Worm (Caenorhabditis elegans) whole organism, L1 larva: ENCODE measurements around the gene atgl-1.

Experiments used
- C04F5.9 ChIP-seq: sonication (generic microtip); optimal IDR thresholded peaks from 2 replicates; lab custom pipeline; 2016; ENCODE audit warnings: missing genetic modification characterization, missing compliant biosample characterization
- C16A3.4 ChIP-seq: fragments of 150-350 bp; optimal IDR thresholded peaks from 2 replicates; lab custom pipeline; 2014; ENCODE audit warnings: missing biosample characterization, missing genetic modification characterization
- C34B4.2 ChIP-seq: sonication (generic microtip); optimal IDR thresholded peaks from 2 replicates; lab custom pipeline; 2017; ENCODE audit warnings: mild to moderate bottlenecking, missing genetic modification characterization, missing compliant biosample characterization
- F16B12.6 ChIP-seq: fragments of 150-350 bp; optimal IDR thresholded peaks from 2 replicates; lab custom pipeline; 2014; ENCODE audit warnings: missing biosample characterization, missing genetic modification characterization
- aha-1 ChIP-seq: fragments of 150-350 bp; optimal IDR thresholded peaks from 2 replicates; lab custom pipeline; 2014; ENCODE audit warnings: missing biosample characterization, missing genetic modification characterization
- aly-2 ChIP-seq: fragments of 150-350 bp; optimal IDR thresholded peaks from 2 replicates; lab custom pipeline; 2014; ENCODE audit warnings: missing biosample characterization, missing genetic modification characterization
- ama-1 ChIP-seq: fragments of 150-350 bp; optimal IDR thresholded peaks from 2 replicates; lab custom pipeline; 2014
- blmp-1 ChIP-seq: fragments of 150-350 bp; optimal IDR thresholded peaks from 2 replicates; lab custom pipeline; 2014; ENCODE audit warnings: missing biosample characterization, missing genetic modification characterization
- ces-1 ChIP-seq: fragments of 150-350 bp; optimal IDR thresholded peaks from 2 replicates; lab custom pipeline; 2014; ENCODE audit warnings: missing biosample characterization, missing genetic modification reagents, missing genetic modification characterization
- dsc-1 ChIP-seq: sonication (generic microtip); optimal IDR thresholded peaks from 2 replicates; lab custom pipeline; 2016; ENCODE audit warnings: mild to moderate bottlenecking, missing genetic modification characterization, missing compliant biosample characterization
- efl-1 ChIP-seq, 4 experiments: fragments of 150-350 bp; optimal IDR thresholded peaks in 3 of 4; peaks in 1 of 4; 1 replicate in 1 of 4; 2 replicates in 3 of 4; lab custom pipeline; 2014; ENCODE audit warnings: missing biosample characterization in 2 of 4, missing genetic modification characterization in 2 of 4, missing genetic modification reagents in 2 of 4
- egl-13 ChIP-seq: sonication (generic microtip); optimal IDR thresholded peaks from 2 replicates; lab custom pipeline; 2016; ENCODE audit warnings: missing genotype, missing genetic modification reagents, missing genetic modification characterization, missing compliant biosample characterization
- elt-2 ChIP-seq: sonication (generic microtip); optimal IDR thresholded peaks from 2 replicates; lab custom pipeline; 2016; ENCODE audit warnings: missing genetic modification characterization, mild to moderate bottlenecking, inconsistent platforms, missing compliant biosample characterization, missing genetic modification reagents
- elt-3 ChIP-seq, 6 experiments: fragments of 150-350 bp in 1 of 6; sonication (generic microtip); optimal IDR thresholded peaks; 2 replicates each; lab custom pipeline; 2017 to 2018; ENCODE audit warnings: missing biosample characterization in 6 of 6, missing genetic modification characterization in 6 of 6, inconsistent platforms in 1 of 6
- ets-5 ChIP-seq: fragments of 200-800 bp; sonication (Bioruptor generic); IDR thresholded peaks from 2 replicates; pipeline ENCODE4 v1.3.6; 2022; ENCODE audit warnings: missing genetic modification characterization, missing compliant biosample characterization
- grh-1 ChIP-seq: fragments of 200-800 bp; sonication (Bioruptor generic); IDR thresholded peaks from 2 replicates; pipeline ENCODE4 v1.3.6; 2022; ENCODE audit warnings: missing genetic modification reagents, missing genetic modification characterization, missing compliant biosample characterization
- isw-1 ChIP-seq: fragments of 200-800 bp; sonication (Bioruptor generic); IDR thresholded peaks from 2 replicates; pipeline ENCODE4 v1.3.6; 2022; ENCODE audit warnings: missing genetic modification characterization, missing compliant biosample characterization
- lin-13 ChIP-seq: fragments of 150-350 bp; optimal IDR thresholded peaks from 2 replicates; lab custom pipeline; 2014; ENCODE audit warnings: missing biosample characterization, missing genetic modification reagents, missing genetic modification characterization
- lin-14 ChIP-seq: fragments of 200-800 bp; sonication (Bioruptor generic); optimal IDR thresholded peaks from 2 replicates; lab custom pipeline; 2018; ENCODE audit warnings: mild to moderate bottlenecking, missing genetic modification characterization, moderate library complexity, missing compliant biosample characterization
- lin-15B ChIP-seq: fragments of 150-350 bp; sonication (generic microtip); optimal IDR thresholded peaks from 3 replicates; lab custom pipeline; 2014; ENCODE audit warnings: missing biosample characterization, missing genetic modification characterization
- lin-35 ChIP-seq, 2 experiments: fragments of 150-350 bp; optimal IDR thresholded peaks; 2 replicates each; lab custom pipeline; 2014; ENCODE audit warnings: missing biosample characterization in 2 of 2, missing genetic modification characterization in 2 of 2, missing genetic modification reagents in 2 of 2
- lin-39 ChIP-seq: fragments of 150-350 bp; optimal IDR thresholded peaks from 2 replicates; lab custom pipeline; 2014; ENCODE audit warnings: missing biosample characterization, missing genetic modification reagents, missing genetic modification characterization
- lsy-2 ChIP-seq, 2 experiments: fragments of 150-350 bp; optimal IDR thresholded peaks; 2 replicates each; lab custom pipeline; 2014; ENCODE audit warnings: missing biosample characterization in 2 of 2, missing genetic modification characterization in 2 of 2
- mep-1 ChIP-seq: fragments of 150-350 bp; optimal IDR thresholded peaks from 2 replicates; lab custom pipeline; 2014; ENCODE audit warnings: missing biosample characterization, missing genetic modification characterization
- nhr-20 ChIP-seq: sonication (generic microtip); optimal IDR thresholded peaks from 2 replicates; lab custom pipeline; 2016; ENCODE audit warnings: mild to moderate bottlenecking, missing genetic modification characterization, missing compliant biosample characterization
- nhr-237 ChIP-seq: fragments of 150-350 bp; optimal IDR thresholded peaks from 2 replicates; lab custom pipeline; 2014; ENCODE audit warnings: missing biosample characterization, missing genetic modification characterization
- nhr-28 ChIP-seq: fragments of 150-350 bp; optimal IDR thresholded peaks from 2 replicates; lab custom pipeline; 2014; ENCODE audit warnings: missing biosample characterization, missing genetic modification characterization
- nhr-47 ChIP-seq: sonication (generic microtip); optimal IDR thresholded peaks from 2 replicates; lab custom pipeline; 2016; ENCODE audit warnings: mild to moderate bottlenecking, missing genetic modification characterization, moderate library complexity, missing compliant biosample characterization
- nhr-71 ChIP-seq: sonication (generic microtip); optimal IDR thresholded peaks from 2 replicates; lab custom pipeline; 2016; ENCODE audit warnings: mild to moderate bottlenecking, missing genetic modification characterization, moderate library complexity, missing compliant biosample characterization
- nhr-76 ChIP-seq: sonication (generic microtip); optimal IDR thresholded peaks from 2 replicates; lab custom pipeline; 2017; ENCODE audit warnings: missing biosample characterization, missing genetic modification characterization
- nhr-77 ChIP-seq: fragments of 150-350 bp; optimal IDR thresholded peaks from 2 replicates; lab custom pipeline; 2014; ENCODE audit warnings: missing biosample characterization, missing genetic modification characterization
- nhr-85 ChIP-seq: sonication (generic microtip); peaks from one replicate; lab custom pipeline; 2016; ENCODE audit warnings: missing genetic modification characterization, inconsistent platforms, missing compliant biosample characterization
- nhr-90 ChIP-seq: sonication (generic microtip); optimal IDR thresholded peaks from 2 replicates; lab custom pipeline; 2016; ENCODE audit warnings: mild to moderate bottlenecking, missing genetic modification characterization, missing compliant biosample characterization; ENCODE audit not compliant: poor library complexity
- pax-3 ChIP-seq: fragments of 200-800 bp; sonication (Bioruptor generic); optimal IDR thresholded peaks from 2 replicates; lab custom pipeline; 2018; ENCODE audit warnings: mild to moderate bottlenecking, missing genetic modification characterization, moderate library complexity, missing compliant biosample characterization
- snu-23 ChIP-seq: sonication (generic microtip); optimal IDR thresholded peaks from 2 replicates; lab custom pipeline; 2016; ENCODE audit warnings: missing genetic modification characterization, missing compliant biosample characterization
- sox-4 ChIP-seq: sonication (generic microtip); optimal IDR thresholded peaks from 2 replicates; lab custom pipeline; 2016; ENCODE audit warnings: missing genetic modification characterization, missing compliant biosample characterization
- sup-37 ChIP-seq: fragments of 200-800 bp; sonication (Bioruptor generic); optimal IDR thresholded peaks from 2 replicates; lab custom pipeline; 2018; ENCODE audit warnings: mild to moderate bottlenecking, missing genetic modification characterization, missing compliant biosample characterization
- tbx-2 ChIP-seq: sonication (generic microtip); optimal IDR thresholded peaks from 2 replicates; lab custom pipeline; 2016; ENCODE audit warnings: missing genetic modification characterization, missing compliant biosample characterization
- xbp-1 ChIP-seq: sonication (generic microtip); optimal IDR thresholded peaks from 2 replicates; lab custom pipeline; 2016; ENCODE audit warnings: missing genetic modification characterization, missing compliant biosample characterization
- ztf-11 ChIP-seq, 2 experiments: sonication (generic microtip); optimal IDR thresholded peaks; 2 replicates each; lab custom pipeline; 2016 to 2017; ENCODE audit warnings: missing genetic modification characterization in 2 of 2, missing biosample characterization in 1 of 2, missing compliant biosample characterization in 1 of 2
- ztf-4 ChIP-seq: fragments of 150-350 bp; optimal IDR thresholded peaks from 2 replicates; lab custom pipeline; 2014; ENCODE audit warnings: missing biosample characterization, missing genetic modification characterization

Gene atgl-1

DNA sequence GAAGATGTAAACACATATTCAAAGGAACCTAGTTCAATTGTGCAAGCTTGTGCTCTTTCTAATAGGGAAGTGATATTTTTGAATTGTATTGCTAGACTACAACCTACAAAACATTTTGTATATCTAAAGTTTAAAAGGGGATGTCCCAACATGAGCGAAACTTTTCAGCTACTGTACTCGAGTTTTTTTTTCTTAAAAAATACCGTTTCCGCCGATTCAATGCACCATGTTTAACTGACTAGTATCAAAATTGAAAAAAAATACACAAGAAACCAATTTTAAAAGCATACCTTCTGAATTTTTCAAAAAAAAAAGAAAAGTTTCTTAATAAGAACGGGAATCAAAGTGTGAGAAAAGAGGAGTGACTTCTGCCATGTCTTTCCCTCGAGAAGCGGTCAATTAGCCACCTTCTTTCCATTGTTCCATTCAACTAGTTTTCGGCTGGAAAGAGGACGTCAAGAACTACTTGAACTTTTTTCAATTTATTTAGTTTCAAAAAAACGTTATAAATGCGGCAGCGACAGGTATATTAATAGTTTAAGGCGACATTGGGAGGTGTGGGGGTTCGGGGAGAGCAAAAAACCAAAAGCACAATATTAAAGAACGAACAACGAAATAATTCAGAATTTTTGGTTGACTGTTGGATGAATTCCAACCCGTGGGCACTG lies 3.8 kb downstream of the atgl-1 start, which contains the start of gene nas-4:
nas-4 (minus strand) TSS at position 351 of the 668 bp plus-strand sequence.
- TF ChIP-seq grh-1 = peak; percentile 32; the same call in 1 of the 2 replicates
- peak; percentile 42 for TF ChIP-seq snu-23 (GFP tag; lab: Kevin White, UChicago)
- peak; percentile 5 for TF ChIP-seq nhr-20
- no peak for TF ChIP-seq xbp-1 (tag; lab: Kevin White, UChicago)
- TF ChIP-seq ama-1 (lab: Kevin White, UChicago) = peak; percentile 38
- TF ChIP-seq aly-2 (tag; lab: Kevin White, UChicago) = peak; percentile 39
- TF ChIP-seq lin-15B (tag; lab: Kevin White, UChicago) = no peak
- TF ChIP-seq tbx-2 (tag; lab: Kevin White, UChicago) = peak; percentile 27
- TF ChIP-seq nhr-47 = peak; percentile 42
- TF ChIP-seq mep-1 (tag; lab: Kevin White, UChicago) = no peak
- peak; percentile 40 for TF ChIP-seq nhr-90 (tag; lab: Kevin White, UChicago)
- TF ChIP-seq dsc-1 (tag; lab: Kevin White, UChicago) = peak; percentile 7
- TF ChIP-seq nhr-71 (tag; lab: Kevin White, UChicago) = peak; percentile 45
- TF ChIP-seq ztf-4 (tag; lab: Kevin White, UChicago) = peak; percentile 41
- TF ChIP-seq nhr-85 (tag; lab: Kevin White, UChicago) = peak; percentile 70
- TF ChIP-seq, all 84 proteins: peak for 12

DNA sequence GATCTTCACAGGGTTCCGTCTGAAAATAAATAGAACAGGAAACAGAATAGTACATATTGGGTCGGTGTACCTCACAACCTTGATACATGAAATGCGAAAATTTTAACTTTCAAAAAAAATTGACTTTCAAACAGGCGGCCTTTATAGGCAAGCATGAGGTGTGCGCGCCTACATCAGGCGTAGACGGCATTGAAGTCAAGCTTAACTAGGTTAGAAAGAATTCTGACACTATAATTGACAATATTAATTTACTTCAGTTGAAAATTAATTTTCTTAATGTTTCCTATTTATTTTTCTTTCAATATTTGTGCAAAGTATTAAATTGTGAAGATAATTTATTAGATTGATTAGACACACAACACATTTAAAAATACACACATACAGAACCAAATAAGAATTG lies 7.3 kb downstream of the atgl-1 start, which contains the start of gene C05D11.5:
C05D11.5 (minus strand) TSS at position 101 of the 400 bp plus-strand sequence.
- TF ChIP-seq nhr-28 = no peak
- TF ChIP-seq C16A3.4 (tag; lab: Kevin White, UChicago) = no peak
- TF ChIP-seq egl-13 (tag; lab: Kevin White, UChicago) = no peak
- TF ChIP-seq ces-1 (GFP tag; lab: Kevin White, UChicago) = no peak
- no peak for TF ChIP-seq efl-1 (optimal IDR thresholded peaks at IDR 0.05; lab: Kevin White, UChicago)
- TF ChIP-seq efl-1 (GFP tag; optimal IDR thresholded peaks at IDR 0.05 in 1 of 2; lab: Kevin White, UChicago) = no peak
- no peak for TF ChIP-seq C34B4.2 (tag; lab: Kevin White, UChicago)
- no peak for TF ChIP-seq nhr-76 (tag; lab: Kevin White, UChicago)
- no peak for TF ChIP-seq aly-2 (tag; lab: Kevin White, UChicago)
- no peak for TF ChIP-seq pax-3 (tag; lab: Kevin White, UChicago)
- TF ChIP-seq F16B12.6 = no peak
- no peak for TF ChIP-seq ztf-11 (tag; optimal IDR thresholded peaks at IDR 0.05; lab: Kevin White, UChicago)
- no peak for TF ChIP-seq nhr-20
- no peak for TF ChIP-seq nhr-77 (tag; lab: Kevin White, UChicago)
- TF ChIP-seq nhr-237 (tag; lab: Kevin White, UChicago) = no peak
- TF ChIP-seq C04F5.9 (tag; lab: Kevin White, UChicago) = no peak
- no peak for TF ChIP-seq lsy-2 (tag; optimal IDR thresholded peaks at IDR 0.05; lab: Kevin White, UChicago)
- TF ChIP-seq sup-37 = no peak
- no peak for TF ChIP-seq tbx-2 (tag; lab: Kevin White, UChicago)
- no peak for TF ChIP-seq elt-2 (tag; lab: Kevin White, UChicago)
- no peak for TF ChIP-seq lin-13 (GFP tag; lab: Kevin White, UChicago)

DNA sequence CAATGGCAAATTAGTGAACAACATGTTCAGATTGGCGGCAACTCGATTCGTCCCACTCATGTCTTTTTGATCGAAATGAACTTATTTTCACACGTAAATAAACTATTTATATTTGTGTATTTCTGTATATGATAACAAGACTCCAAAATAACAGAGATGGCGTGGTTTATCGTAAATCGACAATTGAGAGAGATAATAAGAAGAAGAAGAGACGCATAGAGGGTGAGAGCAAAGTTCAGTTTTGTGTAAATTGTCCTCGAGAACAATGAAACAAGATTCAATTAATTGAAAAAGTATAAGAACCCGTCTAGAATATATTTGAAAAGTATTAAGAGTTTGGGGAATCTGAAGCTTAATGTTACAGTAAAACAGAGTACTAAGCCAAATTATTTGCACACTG lies 7.8 kb downstream of the atgl-1 start:
- TF ChIP-seq lin-14 (GFP tag; lab: Kevin White, UChicago) = no peak
- TF ChIP-seq grh-1 = no peak
- TF ChIP-seq ets-5 (GFP tag; lab: Robert Waterston, UW) = no peak
- peak in 1 of 6 experiments; percentile 32 for TF ChIP-seq elt-3 (tag; optimal IDR thresholded peaks at IDR 0.05; lab: Kevin White, UChicago)
- TF ChIP-seq nhr-71 (tag; lab: Kevin White, UChicago) = peak; percentile 35
- peak in 1 of 2 experiments; percentile 29 for TF ChIP-seq lin-35 (GFP tag; optimal IDR thresholded peaks at IDR 0.05; lab: Kevin White, UChicago)
- TF ChIP-seq blmp-1 = peak; percentile 33
- TF ChIP-seq lin-15B (tag; lab: Kevin White, UChicago) = no peak
- TF ChIP-seq sox-4 (tag; lab: Kevin White, UChicago) = no peak
- TF ChIP-seq snu-23 (GFP tag; lab: Kevin White, UChicago) = peak; percentile 11
- peak; percentile 25 for TF ChIP-seq elt-2 (tag; lab: Kevin White, UChicago)
- TF ChIP-seq lsy-2 (tag; optimal IDR thresholded peaks at IDR 0.05; lab: Kevin White, UChicago) = peak in 1 of 2 experiments; percentile 51
- no peak for TF ChIP-seq lin-39 (tag; lab: Kevin White, UChicago)
- no peak for TF ChIP-seq isw-1
- TF ChIP-seq aha-1 = no peak
- peak; percentile 61 for TF ChIP-seq nhr-85 (tag; lab: Kevin White, UChicago)
- TF ChIP-seq C16A3.4 (tag; lab: Kevin White, UChicago) = peak; percentile 13
